Worm (Caenorhabditis elegans) whole organism, late embryonic: ENCODE measurements around the gene srh-87.

Experiments used
- pha-2 ChIP-seq: sonication (generic microtip); optimal IDR thresholded peaks from 2 replicates; lab custom pipeline; 2017; ENCODE audit warnings: mild to moderate bottlenecking, missing genetic modification characterization, missing compliant biosample characterization
- pha-4 ChIP-seq: fragments of 150-350 bp; optimal IDR thresholded peaks from 2 replicates; lab custom pipeline; 2018; ENCODE audit warnings: missing biosample characterization, missing genetic modification reagents, missing genetic modification characterization
- syd-9 ChIP-seq: sonication (generic microtip); optimal IDR thresholded peaks from 2 replicates; lab custom pipeline; 2016; ENCODE audit warnings: mild to moderate bottlenecking, missing genetic modification characterization, moderate library complexity, missing compliant biosample characterization

DNA sequence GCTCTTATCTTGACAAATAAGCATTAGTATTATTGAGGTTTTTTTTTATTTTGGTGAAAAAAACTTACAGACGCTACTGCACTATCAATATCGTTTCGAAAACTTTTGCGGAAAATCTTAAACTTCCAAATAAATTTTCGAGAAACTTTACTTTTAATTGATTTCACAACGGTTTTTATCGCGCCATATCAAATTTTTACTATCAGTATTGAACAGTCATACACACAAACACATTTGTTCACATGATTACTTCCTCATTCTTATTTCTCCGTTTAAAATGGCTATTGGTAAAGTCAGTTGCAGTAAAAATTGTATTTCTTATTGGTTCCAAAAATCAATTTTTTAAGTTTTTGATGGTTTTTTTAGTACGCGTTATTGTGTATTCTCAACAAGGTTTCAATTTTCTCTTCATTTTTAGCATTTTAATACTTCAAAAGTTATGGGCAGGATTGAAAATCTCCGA, 49.3 kb downstream of the srh-87 start, which contains the start of gene pals-32:
- TF ChIP-seq pha-4: no peak
- TF ChIP-seq syd-9 (tag; lab: Kevin White, UChicago): no peak
- no peak for TF ChIP-seq pha-2 (tag; lab: Kevin White, UChicago)
